In the genomic region with DNA sequence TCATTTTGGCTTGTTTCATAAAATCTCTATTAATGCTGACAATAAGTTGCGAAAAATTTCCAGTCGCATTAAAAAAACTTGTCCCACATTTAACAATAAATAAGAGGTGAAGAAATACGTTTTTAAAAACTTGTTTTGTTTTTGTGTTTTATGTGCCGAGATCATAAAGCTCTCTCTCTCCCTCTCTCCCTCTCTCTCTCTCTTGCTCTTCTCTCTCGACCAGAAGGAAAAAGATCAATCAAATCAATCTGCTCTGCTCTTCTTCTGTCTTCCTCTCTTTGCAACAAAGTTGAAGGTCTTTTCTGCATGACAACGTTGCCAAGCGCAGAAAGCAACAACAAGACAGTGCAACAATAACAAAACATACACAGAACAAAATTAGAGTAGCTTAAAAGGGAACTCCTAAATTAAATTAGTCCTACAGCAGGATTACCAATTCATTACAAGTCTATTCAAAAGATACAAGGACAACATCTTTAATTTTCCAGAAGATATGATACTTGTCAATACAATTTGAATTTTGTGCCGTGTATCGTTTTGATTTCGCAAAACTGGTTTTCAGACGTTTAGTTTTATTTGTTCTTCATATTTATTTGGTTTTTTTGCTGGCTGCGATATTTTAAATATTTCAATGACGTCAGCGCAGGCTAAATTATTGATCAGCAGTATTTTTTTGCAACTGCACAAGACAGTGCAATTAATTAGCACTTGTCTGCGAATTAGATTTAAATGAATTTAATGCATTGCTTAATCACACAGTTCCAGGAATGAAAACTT, we compare ENCODE assay signal across 2 fruit fly cellular contexts.
A peak's percentile ranks its signal among the peaks of the same experiment; 100 is the strongest.
TF ChIP-seq lines count a peak whose summit lies in the region.

No protein-coding gene starts in this region.

TF ChIP-seq in whole organism, embryonic, 481 proteins besides CTCF, POLR2A, EP300 and RAD21 (continued from another document and continues in another):
- TF ChIP-seq CG10959 (GFP tag; IDR thresholded peaks at IDR 0.05; lab: Robert Waterston, UW) (peak; percentile 22; the same call in 1 of the 2 replicates), fd102C (GFP tag; optimal IDR thresholded peaks at IDR 0.05; lab: Kevin White, UChicago) (no peak), da (GFP tag; optimal IDR thresholded peaks at IDR 0.05; lab: Kevin White, UChicago) (no peak), Hey (tag; optimal IDR thresholded peaks at IDR 0.05; lab: Kevin White, UChicago) (no peak), abd-A (tag; optimal IDR thresholded peaks at IDR 0.05; lab: Kevin White, UChicago) (no peak), Mes4 (GFP tag; optimal IDR thresholded peaks at IDR 0.05; lab: Kevin White, UChicago) (peak; percentile 61), H2.0 (GFP tag; IDR thresholded peaks at IDR 0.05; lab: Robert Waterston, UW) (peak; percentile 76), bab2 (GFP tag; optimal IDR thresholded peaks at IDR 0.05; lab: Kevin White, UChicago) (peak; percentile 77), cwo (GFP tag; optimal IDR thresholded peaks at IDR 0.05; lab: Kevin White, UChicago) (peak; percentile 59), CG6654 (GFP tag; optimal IDR thresholded peaks at IDR 0.05; lab: Kevin White, UChicago) (no peak), CG1233 (GFP tag; optimal IDR thresholded peaks at IDR 0.05; lab: Kevin White, UChicago) (peak; percentile 66), corto (GFP tag; optimal IDR thresholded peaks at IDR 0.05; lab: Kevin White, UChicago) (peak; percentile 85), wdn (GFP tag; IDR thresholded peaks at IDR 0.05; lab: Robert Waterston, UW) (peak; percentile 42; the same call in 1 of the 2 replicates), CG4282 (GFP tag; optimal IDR thresholded peaks at IDR 0.05; lab: Kevin White, UChicago) (no peak), sr (GFP tag; IDR thresholded peaks at IDR 0.05; lab: Robert Waterston, UW) (no peak), jigr1 (GFP tag; IDR thresholded peaks at IDR 0.05; lab: Robert Waterston, UW) (no peak), Hand (GFP tag; optimal IDR thresholded peaks at IDR 0.05; lab: Kevin White, UChicago) (peak; percentile 22), kni (GFP tag; optimal IDR thresholded peaks at IDR 0.05; lab: Kevin White, UChicago) (no peak), eyg (GFP tag; optimal IDR thresholded peaks at IDR 0.05; lab: Kevin White, UChicago) (peak; percentile 60), CG11093 (GFP tag; IDR thresholded peaks at IDR 0.05; lab: Robert Waterston, UW) (peak; percentile 23; the same call in 1 of the 3 replicates), ham (GFP tag; IDR thresholded peaks at IDR 0.05; lab: Robert Waterston, UW) (no peak), Sox102F (GFP tag; optimal IDR thresholded peaks at IDR 0.05; lab: Kevin White, UChicago) (peak; percentile 79), chm (GFP tag; IDR thresholded peaks at IDR 0.05; lab: Robert Waterston, UW) (no peak; the same call in 1 of the 2 replicates), CG30403 (GFP tag; optimal IDR thresholded peaks at IDR 0.05; lab: Kevin White, UChicago) (peak; percentile 79), odd (GFP tag; optimal IDR thresholded peaks at IDR 0.05; lab: Kevin White, UChicago) (peak; percentile 51), Mad (GFP tag; optimal IDR thresholded peaks at IDR 0.05; lab: Kevin White, UChicago) (peak; percentile 53), Elba2 (GFP tag; optimal IDR thresholded peaks at IDR 0.05; lab: Kevin White, UChicago) (no peak), B-H2 (GFP tag; optimal IDR thresholded peaks at IDR 0.05; lab: Kevin White, UChicago) (peak; percentile 3), CG7963 (GFP tag; IDR thresholded peaks at IDR 0.05; lab: Robert Waterston, UW; ENCODE audit: partially characterized antibody) (no peak), CG4617 (GFP tag; optimal IDR thresholded peaks at IDR 0.05; lab: Kevin White, UChicago; ENCODE audit: borderline replicate concordance) (no peak), inv (GFP tag; IDR thresholded peaks at IDR 0.05; lab: Robert Waterston, UW; ENCODE audit: partially characterized antibody) (no peak), grn (GFP tag; optimal IDR thresholded peaks at IDR 0.05; lab: Kevin White, UChicago) (no peak), prd (optimal IDR thresholded peaks at IDR 0.05; lab: Kevin White, UChicago) (no peak), prd (GFP tag; IDR thresholded peaks at IDR 0.05; lab: Robert Waterston, UW) (peak; percentile 83), E2f2 (GFP tag; IDR thresholded peaks at IDR 0.05; lab: Robert Waterston, UW) (peak; percentile 52; the same call in 1 of the 2 replicates), dimm (GFP tag; IDR thresholded peaks at IDR 0.05; lab: Robert Waterston, UW) (no peak), NK7.1 (GFP tag; optimal IDR thresholded peaks at IDR 0.05; lab: Kevin White, UChicago) (peak; percentile 70), CG5953 (GFP tag; IDR thresholded peaks at IDR 0.05; lab: Robert Waterston, UW) (peak; percentile 46; the same call in 1 of the 2 replicates), knrl (GFP tag; IDR thresholded peaks at IDR 0.05; lab: Robert Waterston, UW; ENCODE audit: partially characterized antibody) (no peak), CG18764 (GFP tag; optimal IDR thresholded peaks at IDR 0.05; lab: Kevin White, UChicago) (peak; percentile 7), Dref (GFP tag; IDR thresholded peaks at IDR 0.05; lab: Robert Waterston, UW) (no peak), hbn (GFP tag; IDR thresholded peaks at IDR 0.05; lab: Robert Waterston, UW; ENCODE audit: partially characterized antibody) (no peak), zfh1 (GFP tag; IDR thresholded peaks at IDR 0.05; lab: Robert Waterston, UW) (peak; percentile 62; the same call in 1 of the 3 replicates), exex (tag; optimal IDR thresholded peaks at IDR 0.05; lab: Kevin White, UChicago) (peak; percentile 27), CG9817 (tag; optimal IDR thresholded peaks at IDR 0.05; lab: Kevin White, UChicago) (peak; percentile 77), ATbp (GFP tag; optimal IDR thresholded peaks at IDR 0.05; lab: Kevin White, UChicago) (peak; percentile 25), bowl (GFP tag; IDR thresholded peaks at IDR 0.05; lab: Robert Waterston, UW) (peak; percentile 64; the same call in 1 of the 2 replicates), Kr (GFP tag; optimal IDR thresholded peaks at IDR 0.05; lab: Kevin White, UChicago) (no peak), Side (GFP tag; optimal IDR thresholded peaks at IDR 0.05; lab: Kevin White, UChicago) (no peak), CkIIα-i1 (GFP tag; IDR thresholded peaks at IDR 0.05; lab: Robert Waterston, UW) (0 out of 2 replicates have a peak, but pooled peaks have one; percentile 21), CG12942 (GFP tag; optimal IDR thresholded peaks at IDR 0.05; lab: Kevin White, UChicago) (peak; percentile 53), YL-1 (GFP tag; optimal IDR thresholded peaks at IDR 0.05; lab: Kevin White, UChicago) (no peak), pfk (GFP tag; optimal IDR thresholded peaks at IDR 0.05; lab: Kevin White, UChicago) (no peak), crc (GFP tag; optimal IDR thresholded peaks at IDR 0.05; lab: Kevin White, UChicago) (peak; percentile 46), crp (GFP tag; optimal IDR thresholded peaks at IDR 0.05; lab: Kevin White, UChicago) (no peak), Dll (GFP tag; IDR thresholded peaks at IDR 0.05; lab: Robert Waterston, UW; ENCODE audit: partially characterized antibody) (no peak), CG7839 (tag; optimal IDR thresholded peaks at IDR 0.05; lab: Kevin White, UChicago) (peak; percentile 81), pnt (GFP tag; optimal IDR thresholded peaks at IDR 0.05; lab: Kevin White, UChicago) (no peak), CG8944 (GFP tag; optimal IDR thresholded peaks at IDR 0.05; lab: Kevin White, UChicago) (peak; percentile 61), D19B (GFP tag; optimal IDR thresholded peaks at IDR 0.05; lab: Kevin White, UChicago) (peak; percentile 2)

TF ChIP-seq in whole organism, prepupa, 60 proteins besides CTCF, POLR2A, EP300 and RAD21 (continued from another document):
- TF ChIP-seq Sox14 (GFP tag; optimal IDR thresholded peaks at IDR 0.05; lab: Kevin White, UChicago): peak; percentile 96
- TF ChIP-seq CG16779 (tag; optimal IDR thresholded peaks at IDR 0.05; lab: Kevin White, UChicago): peak; percentile 80
- TF ChIP-seq acj6 (GFP tag; optimal IDR thresholded peaks at IDR 0.05; lab: Kevin White, UChicago): peak; percentile 96
- peak; percentile 99 for TF ChIP-seq Eip78C (GFP tag; lab: Kevin White, UChicago)
- peak; percentile 93 for TF ChIP-seq fd59A (GFP tag; optimal IDR thresholded peaks at IDR 0.05; lab: Kevin White, UChicago)
- peak; percentile 96 for TF ChIP-seq CG8632 (GFP tag; optimal IDR thresholded peaks at IDR 0.05; lab: Kevin White, UChicago)
- TF ChIP-seq spab (GFP tag; optimal IDR thresholded peaks at IDR 0.05; lab: Kevin White, UChicago): peak; percentile 93
- TF ChIP-seq dsx (GFP tag; optimal IDR thresholded peaks at IDR 0.05; lab: Kevin White, UChicago; ENCODE audit: poor library complexity, severe bottlenecking): peak; percentile 100
- peak; percentile 98 for TF ChIP-seq lz (GFP tag; optimal IDR thresholded peaks at IDR 0.05; lab: Kevin White, UChicago)
- peak; percentile 96 for TF ChIP-seq Ets21C (GFP tag; optimal IDR thresholded peaks at IDR 0.05; lab: Kevin White, UChicago)
- TF ChIP-seq svp (GFP tag; lab: Kevin White, UChicago): peak; percentile 99
- peak; percentile 91 for TF ChIP-seq Gug (GFP tag; IDR thresholded peaks at IDR 0.05; lab: Robert Waterston, UW)
- TF ChIP-seq Eip75B (GFP tag; optimal IDR thresholded peaks at IDR 0.05; lab: Kevin White, UChicago): peak; percentile 92
TF ChIP-seq in whole organism, prepupa: peak in this region for 59.
